Fruit fly (Drosophila melanogaster): Measurements from ENCODE around the gene ChT.

Gene ChT

DNA sequence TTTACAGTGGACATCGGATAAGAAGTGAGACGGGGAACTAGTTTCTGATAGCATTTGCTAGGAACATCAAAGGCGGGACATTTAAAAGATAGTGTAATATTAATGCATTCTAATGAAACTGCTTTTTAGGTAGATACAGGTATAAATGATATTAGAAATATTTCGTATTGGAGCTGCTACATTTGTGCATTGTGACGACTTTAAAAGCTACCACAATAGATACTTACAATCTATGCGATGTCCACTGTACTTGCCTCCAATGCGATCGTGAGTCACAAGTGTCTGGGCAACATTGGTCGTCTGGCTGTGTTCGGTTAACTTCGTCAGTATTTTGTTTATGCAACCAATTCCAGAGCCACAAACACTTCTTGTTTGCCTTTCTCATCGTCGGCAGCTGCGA lies 10.6 kb upstream of the ChT start:
- TF ChIP-seq CG8478 (optimal IDR thresholded peaks at IDR 0.05), result no peak
- TF ChIP-seq psq (optimal IDR thresholded peaks at IDR 0.05), result no peak
- no peak for TF ChIP-seq pan (optimal IDR thresholded peaks at IDR 0.05)
- TF ChIP-seq EcR (GFP tag; optimal IDR thresholded peaks at IDR 0.05), result no peak
- TF ChIP-seq usp (GFP tag; optimal IDR thresholded peaks at IDR 0.05), result no peak

DNA sequence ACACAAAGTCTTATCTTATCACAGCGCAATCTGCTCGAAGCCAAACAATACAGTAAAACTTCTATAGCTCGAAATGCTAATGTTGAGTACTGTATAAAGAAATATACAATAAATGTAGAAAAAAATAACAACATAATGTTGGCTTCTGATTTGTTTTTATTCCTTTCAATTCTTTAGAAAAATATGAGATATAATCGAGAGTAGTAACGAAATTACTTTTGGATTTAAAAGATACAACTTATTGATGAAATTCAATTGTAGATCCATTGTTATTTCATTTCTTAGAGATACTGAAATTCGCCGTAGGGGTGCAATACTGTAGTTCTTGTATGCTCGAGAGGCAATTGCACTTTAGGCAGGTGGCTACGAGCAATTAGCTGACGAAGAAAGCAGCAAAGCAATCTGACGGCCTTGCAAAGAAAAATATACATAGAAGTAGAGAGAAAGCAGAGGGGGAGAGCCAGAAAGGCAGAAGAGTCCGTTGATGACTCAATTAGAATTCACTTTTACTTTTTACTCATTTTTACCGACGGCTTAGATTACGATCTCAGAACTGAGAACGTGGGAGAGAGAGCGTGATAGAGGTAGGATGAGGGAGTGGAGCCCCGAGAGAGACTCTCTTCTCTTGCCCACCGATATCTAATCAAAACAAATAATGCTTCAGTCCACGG lies 9.8 kb upstream of the ChT start:
- no peak for TF ChIP-seq psq (optimal IDR thresholded peaks at IDR 0.05)
- no peak for TF ChIP-seq Dll (optimal IDR thresholded peaks at IDR 0.05)

DNA sequence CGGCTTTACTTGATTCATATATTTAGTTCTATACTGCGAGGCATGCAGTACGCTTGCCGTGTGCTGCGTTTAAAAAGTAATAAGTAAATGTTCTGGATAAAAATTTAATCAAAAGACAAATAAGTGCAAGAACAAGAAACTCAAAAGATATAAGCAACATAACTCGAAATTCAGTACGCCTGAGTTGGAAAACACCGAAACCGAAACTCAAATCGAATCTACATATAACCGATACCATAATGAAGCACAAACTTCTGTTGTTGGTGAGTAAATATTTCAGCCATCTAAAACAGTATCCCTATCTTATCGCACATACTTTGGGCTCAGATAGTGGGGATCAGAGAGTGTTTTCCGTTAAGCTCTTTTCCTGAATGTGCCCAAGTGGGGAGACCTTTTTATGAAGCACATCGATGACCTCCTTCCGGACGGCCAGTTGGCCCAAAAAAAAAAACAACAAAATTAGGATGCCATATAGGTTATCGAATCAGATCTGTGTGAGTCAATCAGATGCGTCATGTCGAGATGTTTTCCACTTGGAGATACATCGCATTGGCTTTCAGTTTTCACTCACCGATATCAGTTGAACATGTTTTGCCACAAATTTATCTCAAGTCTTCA lies 9.2 kb upstream of the ChT start, which contains the start of gene CG31230:
Gene CG31230 (plus strand): TSS at position 568 of the 618 bp plus-strand sequence.
- TF ChIP-seq Dll (optimal IDR thresholded peaks at IDR 0.05) (no peak), pan (optimal IDR thresholded peaks at IDR 0.05) (no peak), usp (GFP tag; optimal IDR thresholded peaks at IDR 0.05) (no peak)

DNA sequence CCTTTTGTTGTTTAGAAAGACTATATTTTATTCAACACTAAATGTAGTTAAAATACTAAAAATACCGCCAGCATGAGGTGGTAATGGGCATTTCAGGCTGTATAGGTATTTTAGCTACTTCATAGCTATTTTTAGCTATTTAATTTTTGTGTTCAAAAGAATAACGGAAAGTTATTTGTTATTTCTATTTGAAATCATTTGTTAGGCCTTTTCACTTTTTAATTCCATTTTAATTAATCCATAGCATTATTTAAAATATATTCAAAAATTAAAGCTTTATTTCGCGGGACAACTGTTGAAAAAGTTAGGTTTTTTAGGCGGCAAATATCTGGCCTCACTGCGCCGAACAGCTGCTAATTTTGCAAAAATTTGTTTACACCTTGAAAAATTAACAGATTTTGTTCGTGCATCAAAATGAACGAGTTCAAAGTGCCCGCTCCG lies 2.9 kb upstream of the ChT start, which contains the start of the genes dind and CG7706:
Gene dind (minus strand): TSS at position 40 of the 441 bp plus-strand sequence.
Gene CG7706 (plus strand): TSS at position 319 of the 441 bp plus-strand sequence.
- TF ChIP-seq EcR (GFP tag; optimal IDR thresholded peaks at IDR 0.05) (no peak), CG8478 (optimal IDR thresholded peaks at IDR 0.05) (no peak)

DNA sequence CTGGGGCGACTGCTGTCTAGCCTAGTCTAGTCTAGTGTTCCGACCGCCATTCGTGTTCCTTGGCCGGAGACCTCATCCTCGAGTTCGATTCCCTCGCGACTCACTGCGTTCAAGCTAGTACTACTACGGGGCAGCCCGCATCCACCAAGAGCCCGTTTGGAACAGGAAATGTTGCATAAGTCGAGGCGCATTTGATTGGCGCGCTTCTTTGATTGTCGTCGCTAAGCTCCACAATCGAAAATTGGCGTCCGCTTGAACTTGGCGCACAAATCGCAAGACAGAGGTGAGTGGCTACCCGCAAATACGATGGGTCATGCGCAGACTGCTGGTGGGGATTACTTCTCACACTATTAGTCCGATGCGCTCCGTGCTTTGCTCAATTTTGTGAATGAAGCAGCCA lies 650 bp downstream of the ChT start:
- TF ChIP-seq CG8478 (optimal IDR thresholded peaks at IDR 0.05) (no peak), EcR (GFP tag; optimal IDR thresholded peaks at IDR 0.05) (no peak), pan (optimal IDR thresholded peaks at IDR 0.05) (no peak), psq (optimal IDR thresholded peaks at IDR 0.05) (no peak), Dll (optimal IDR thresholded peaks at IDR 0.05) (no peak), usp (GFP tag; optimal IDR thresholded peaks at IDR 0.05) (no peak)

DNA sequence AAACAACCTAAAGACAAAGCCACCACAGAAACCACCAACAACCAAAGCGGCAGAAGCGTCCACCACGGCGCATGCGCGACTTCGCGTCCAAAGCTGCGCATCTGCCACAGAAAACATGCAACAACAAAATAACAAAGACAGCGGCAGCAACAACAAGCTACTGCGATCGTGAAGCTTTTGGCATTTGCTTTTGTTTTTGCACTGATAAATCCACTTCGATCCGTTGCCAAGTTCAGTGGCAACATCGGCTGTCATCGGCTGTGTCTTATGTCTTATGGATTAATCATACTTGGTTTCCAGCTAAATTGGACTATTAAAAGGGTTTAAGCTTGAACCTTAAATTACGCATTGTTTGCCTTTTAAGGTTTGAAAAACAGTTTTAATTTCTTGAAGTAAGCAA lies 12.2 kb downstream of the ChT start, which contains the start of gene Muc91C:
Gene Muc91C (minus strand): TSS at position 101 of the 400 bp plus-strand sequence.
- no peak for TF ChIP-seq psq (optimal IDR thresholded peaks at IDR 0.05)
- no peak for TF ChIP-seq EcR (GFP tag; optimal IDR thresholded peaks at IDR 0.05)
- no peak for TF ChIP-seq Dll (optimal IDR thresholded peaks at IDR 0.05)
- TF ChIP-seq usp (GFP tag; optimal IDR thresholded peaks at IDR 0.05), result no peak
- no peak for TF ChIP-seq pan (optimal IDR thresholded peaks at IDR 0.05)
- TF ChIP-seq CG8478 (optimal IDR thresholded peaks at IDR 0.05), result no peak

DNA sequence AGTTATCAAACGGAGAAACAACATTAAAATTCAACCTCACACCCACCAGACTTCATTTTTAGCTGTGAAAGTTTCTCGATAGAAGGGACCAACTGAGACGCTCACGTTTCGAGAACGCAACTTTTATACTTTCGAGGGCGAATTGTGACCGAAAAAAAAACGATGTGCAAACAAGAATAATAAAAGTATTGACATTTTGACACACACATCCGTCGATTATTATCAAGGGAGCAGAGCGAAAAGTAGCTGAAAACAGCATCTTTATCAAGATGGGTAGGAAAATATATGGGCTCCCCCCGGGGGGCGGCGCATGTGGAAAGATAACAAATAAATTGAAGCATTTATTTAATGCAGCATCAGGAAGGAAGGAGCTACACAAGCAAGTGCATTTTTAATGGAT lies 13.2 kb downstream of the ChT start, which contains the start of gene CG14300:
Gene CG14300 (minus strand): TSS at position 101 of the 400 bp plus-strand sequence.
- TF ChIP-seq Dll (optimal IDR thresholded peaks at IDR 0.05), result no peak
- no peak for TF ChIP-seq pan (optimal IDR thresholded peaks at IDR 0.05)
- TF ChIP-seq usp (GFP tag; optimal IDR thresholded peaks at IDR 0.05), result no peak
- no peak for TF ChIP-seq EcR (GFP tag; optimal IDR thresholded peaks at IDR 0.05)
- no peak for TF ChIP-seq CG8478 (optimal IDR thresholded peaks at IDR 0.05)
- TF ChIP-seq psq (optimal IDR thresholded peaks at IDR 0.05), result no peak

DNA sequence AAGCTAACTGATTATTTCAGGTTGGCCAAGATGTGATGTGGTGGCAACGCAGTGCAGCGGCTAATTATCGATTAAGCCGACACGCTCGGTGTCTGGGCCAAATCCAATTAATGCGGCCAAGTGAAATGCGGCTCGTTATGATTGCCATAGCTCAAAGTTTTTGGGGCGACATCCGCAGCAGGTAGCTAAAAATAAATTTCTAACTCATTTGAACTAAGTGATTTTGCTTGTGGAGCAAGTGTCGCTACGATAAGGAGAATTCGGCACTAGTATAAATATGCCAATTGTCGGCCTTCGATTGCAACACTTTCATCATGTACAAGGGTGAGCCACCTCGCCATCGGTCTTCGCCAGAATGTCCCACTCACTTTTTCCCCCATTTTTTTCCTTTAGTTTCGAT lies 14.5 kb downstream of the ChT start, which contains the start of gene CG34282:
Gene CG34282 (plus strand): TSS at position 301 of the 400 bp plus-strand sequence.
- TF ChIP-seq CG8478 (optimal IDR thresholded peaks at IDR 0.05), result no peak
- no peak for TF ChIP-seq Dll (optimal IDR thresholded peaks at IDR 0.05)
- no peak for TF ChIP-seq usp (GFP tag; optimal IDR thresholded peaks at IDR 0.05)
- TF ChIP-seq pan (optimal IDR thresholded peaks at IDR 0.05), result no peak
- no peak for TF ChIP-seq EcR (GFP tag; optimal IDR thresholded peaks at IDR 0.05)
- no peak for TF ChIP-seq psq (optimal IDR thresholded peaks at IDR 0.05)

DNA sequence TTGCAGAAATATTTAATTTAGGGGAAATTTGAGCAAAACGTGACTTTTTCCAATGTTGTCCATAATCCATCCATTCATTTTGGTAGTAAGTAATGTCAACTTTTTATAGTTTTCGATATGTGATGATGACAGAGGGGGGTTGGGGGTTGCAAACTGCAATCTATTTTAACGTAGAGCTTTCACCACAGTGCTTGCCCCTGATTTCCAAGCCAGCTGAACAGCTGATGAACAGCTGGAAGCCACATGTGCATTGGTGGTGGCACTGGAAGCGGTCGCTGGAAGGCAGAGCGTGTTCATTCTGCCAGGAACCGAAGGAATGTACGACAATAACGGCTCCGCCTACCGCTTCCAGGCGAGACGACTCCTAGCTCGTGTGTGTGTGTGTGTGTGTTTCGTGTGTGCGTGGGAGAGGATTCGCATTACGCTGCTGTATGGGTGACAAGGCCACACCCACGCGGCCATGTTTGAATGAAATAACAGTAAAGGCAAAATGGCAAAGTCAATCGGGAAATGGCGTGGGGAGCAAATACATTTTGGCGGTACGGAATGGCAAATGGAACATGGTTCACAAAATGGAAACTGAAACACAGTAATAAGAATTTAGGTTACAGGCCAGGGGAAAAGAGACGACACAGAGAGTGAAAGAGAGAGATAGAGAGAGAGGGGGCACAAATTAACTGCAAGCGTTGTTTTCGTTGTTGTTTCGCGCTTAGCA lies 18.6 kb downstream of the ChT start:
- TF ChIP-seq usp (GFP tag; optimal IDR thresholded peaks at IDR 0.05), result no peak

DNA sequence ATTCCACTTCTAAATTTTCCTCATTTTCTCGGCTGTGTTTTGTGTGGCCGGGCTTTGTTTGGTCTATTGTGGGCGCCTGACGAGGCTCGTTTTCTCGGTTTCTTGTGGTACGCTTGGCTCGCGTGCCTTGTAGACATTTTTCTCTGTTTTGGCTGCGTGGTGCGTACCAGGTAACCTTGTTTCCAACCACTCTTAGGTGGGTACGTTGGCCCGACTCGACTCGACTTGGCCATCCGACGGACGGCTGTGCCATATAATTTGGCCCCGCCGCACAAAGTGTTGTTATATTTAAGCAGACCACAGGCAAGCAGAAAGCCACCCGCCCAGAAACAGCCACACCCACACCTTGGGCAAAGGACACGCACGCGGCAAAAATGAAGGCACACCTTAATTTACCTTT lies 23.1 kb downstream of the ChT start:
- TF ChIP-seq pan (optimal IDR thresholded peaks at IDR 0.05), result no peak
- TF ChIP-seq usp (GFP tag; optimal IDR thresholded peaks at IDR 0.05), result no peak
- no peak for TF ChIP-seq EcR (GFP tag; optimal IDR thresholded peaks at IDR 0.05)
- no peak for TF ChIP-seq CG8478 (optimal IDR thresholded peaks at IDR 0.05)
- TF ChIP-seq psq (optimal IDR thresholded peaks at IDR 0.05), result no peak
- no peak for TF ChIP-seq Dll (optimal IDR thresholded peaks at IDR 0.05)

DNA sequence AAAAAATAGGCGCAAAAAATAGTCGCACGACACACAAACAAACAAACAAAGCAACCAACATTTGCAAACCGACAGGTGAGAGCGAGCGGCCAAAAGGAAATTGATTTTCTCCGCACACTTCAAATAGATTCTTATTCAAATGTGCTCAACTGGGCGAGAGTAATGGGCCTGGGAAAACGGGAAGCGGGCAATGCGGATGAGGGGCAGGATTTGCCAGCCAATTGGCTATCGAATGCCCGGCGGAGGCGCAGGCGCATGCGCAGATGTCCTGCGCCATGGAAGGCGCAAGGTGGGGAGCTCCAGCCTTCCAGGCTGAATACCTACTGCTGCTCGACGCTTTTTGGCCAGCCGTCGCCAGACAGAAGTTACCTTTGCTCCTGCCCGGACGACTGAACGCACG lies 24.7 kb downstream of the ChT start, which contains the start of the genes ChAT and VAChT:
Gene ChAT (plus strand): TSS at position 352 of the 400 bp plus-strand sequence.
Gene VAChT (plus strand): TSS at position 352 of the 400 bp plus-strand sequence.
- TF ChIP-seq EcR (GFP tag; optimal IDR thresholded peaks at IDR 0.05) (no peak), psq (optimal IDR thresholded peaks at IDR 0.05) (no peak), Dll (optimal IDR thresholded peaks at IDR 0.05) (no peak), usp (GFP tag; optimal IDR thresholded peaks at IDR 0.05) (no peak), pan (optimal IDR thresholded peaks at IDR 0.05) (no peak), CG8478 (optimal IDR thresholded peaks at IDR 0.05) (no peak)

DNA sequence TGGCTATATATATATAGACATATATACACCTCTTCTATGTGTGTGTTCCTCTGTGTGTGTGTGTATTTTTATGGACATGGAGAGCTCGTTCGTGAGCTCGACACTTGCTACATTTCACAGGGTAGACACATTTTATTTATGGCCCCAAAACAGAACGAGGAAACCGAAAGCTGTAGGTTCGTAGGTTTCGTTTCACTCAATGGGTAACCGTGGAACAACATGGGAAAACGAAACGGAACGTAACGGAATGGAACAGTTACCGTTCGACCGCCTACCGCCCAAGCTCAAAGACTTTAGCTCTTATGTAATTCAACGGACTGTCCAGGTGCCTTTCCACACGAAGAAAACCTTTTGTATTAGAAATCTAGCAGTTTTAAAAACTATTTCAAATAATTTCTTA lies 25.9 kb downstream of the ChT start:
- TF ChIP-seq pan (optimal IDR thresholded peaks at IDR 0.05), result no peak

Data from whole organism.